Fruit fly (Drosophila melanogaster): ENCODE measurements around the gene Cpr35B.

Gene Cpr35B

dm6 chr2L:14376484-14377254 is 48.3 kb downstream of the Cpr35B start (continued):
- no peak for TF ChIP-seq CG30020 (tag; optimal IDR thresholded peaks at IDR 0.05)
- no peak for TF ChIP-seq CG17568 (GFP tag; optimal IDR thresholded peaks at IDR 0.05)
- TF ChIP-seq stc (GFP tag; IDR thresholded peaks at IDR 0.05): no peak
- TF ChIP-seq Chrac-16 (GFP tag; optimal IDR thresholded peaks at IDR 0.05): peak; percentile 9
- TF ChIP-seq Hmx (GFP tag; optimal IDR thresholded peaks at IDR 0.05): no peak
- peak; percentile 6 for TF ChIP-seq lab (GFP tag; optimal IDR thresholded peaks at IDR 0.05)
- no peak for TF ChIP-seq CG13287 (GFP tag; IDR thresholded peaks at IDR 0.05; ENCODE audit: partially characterized antibody)
- peak; percentile 3 for TF ChIP-seq NC2α (GFP tag; optimal IDR thresholded peaks at IDR 0.05)
- peak; percentile 35; the same call in 1 of the 2 replicates for TF ChIP-seq CG6689 (GFP tag; IDR thresholded peaks at IDR 0.05)
- TF ChIP-seq C15 (GFP tag; IDR thresholded peaks at IDR 0.05): no peak
- no peak for TF ChIP-seq yki (optimal IDR thresholded peaks at IDR 0.05)
- peak; percentile 5 for TF ChIP-seq nerfin-1 (tag; optimal IDR thresholded peaks at IDR 0.05)
- no peak for TF ChIP-seq CG2129 (GFP tag; IDR thresholded peaks at IDR 0.05; ENCODE audit: partially characterized antibody)
- TF ChIP-seq CG5953 (GFP tag; IDR thresholded peaks at IDR 0.05): no peak
- TF ChIP-seq Fer2 (tag; optimal IDR thresholded peaks at IDR 0.05): no peak
- no peak for TF ChIP-seq HmgD (GFP tag; optimal IDR thresholded peaks at IDR 0.05)
- TF ChIP-seq CG11398 (GFP tag; optimal IDR thresholded peaks at IDR 0.05): no peak
- no peak for TF ChIP-seq CG13123 (GFP tag; optimal IDR thresholded peaks at IDR 0.05)
- TF ChIP-seq Neu2 (GFP tag; optimal IDR thresholded peaks at IDR 0.05; ENCODE audit: borderline replicate concordance): no peak
- TF ChIP-seq row (GFP tag; IDR thresholded peaks at IDR 0.05): peak; percentile 61
- TF ChIP-seq bsh (GFP tag; optimal IDR thresholded peaks at IDR 0.05): no peak
- no peak for TF ChIP-seq CG4707 (GFP tag; optimal IDR thresholded peaks at IDR 0.05)
- TF ChIP-seq BtbVII (GFP tag; optimal IDR thresholded peaks at IDR 0.05): no peak
- no peak for TF ChIP-seq CG10959 (GFP tag; IDR thresholded peaks at IDR 0.05)
- TF ChIP-seq CG12659 (GFP tag; optimal IDR thresholded peaks at IDR 0.05): peak; percentile 31
- TF ChIP-seq CG11093 (GFP tag; IDR thresholded peaks at IDR 0.05): no peak; the same call in 2 of the 3 replicates
- TF ChIP-seq MBD-R2 (GFP tag; IDR thresholded peaks at IDR 0.05): no peak
- TF ChIP-seq CG9817 (tag; optimal IDR thresholded peaks at IDR 0.05): no peak
- TF ChIP-seq gem (tag; optimal IDR thresholded peaks at IDR 0.05): peak; percentile 35
- no peak for TF ChIP-seq fru (optimal IDR thresholded peaks at IDR 0.05)
- peak; percentile 47 for TF ChIP-seq CG9215 (GFP tag; IDR thresholded peaks at IDR 0.05)
- TF ChIP-seq CG34224 (GFP tag; IDR thresholded peaks at IDR 0.05; ENCODE audit: partially characterized antibody): no peak
- TF ChIP-seq zen (tag; optimal IDR thresholded peaks at IDR 0.05): no peak
- no peak for TF ChIP-seq CG7928 (GFP tag; optimal IDR thresholded peaks at IDR 0.05)
- TF ChIP-seq da (GFP tag; optimal IDR thresholded peaks at IDR 0.05): no peak
- TF ChIP-seq Usf (GFP tag; optimal IDR thresholded peaks at IDR 0.05): peak; percentile 26
- TF ChIP-seq CG10543 (GFP tag; optimal IDR thresholded peaks at IDR 0.05): no peak
- TF ChIP-seq lola (GFP tag; optimal IDR thresholded peaks at IDR 0.05): peak in 1 of 3 experiments; percentile 15
- TF ChIP-seq Xrp1 (GFP tag; IDR thresholded peaks at IDR 0.05): peak; percentile 33; the same call in 1 of the 2 replicates
- TF ChIP-seq CG8944 (GFP tag; optimal IDR thresholded peaks at IDR 0.05): peak; percentile 12
- TF ChIP-seq Taf1 (GFP tag; IDR thresholded peaks at IDR 0.05): no peak; the same call in 1 of the 2 replicates
- TF ChIP-seq CG1792 (GFP tag; optimal IDR thresholded peaks at IDR 0.05): no peak
- TF ChIP-seq CG1832 (GFP tag; optimal IDR thresholded peaks at IDR 0.05): no peak
- no peak for TF ChIP-seq unc-4 (GFP tag; IDR thresholded peaks at IDR 0.05; ENCODE audit: partially characterized antibody)
- TF ChIP-seq Hr3 (GFP tag; optimal IDR thresholded peaks at IDR 0.05): no peak
- no peak for TF ChIP-seq kah (GFP tag; optimal IDR thresholded peaks at IDR 0.05)
- peak; percentile 14 for TF ChIP-seq D19A (tag; optimal IDR thresholded peaks at IDR 0.05)
- TF ChIP-seq Antp (GFP tag; optimal IDR thresholded peaks at IDR 0.05): no peak
- no peak for TF ChIP-seq CG9932 (GFP tag; IDR thresholded peaks at IDR 0.05)
- TF ChIP-seq CG9609 (GFP tag; optimal IDR thresholded peaks at IDR 0.05): peak; percentile 9

Measured in whole organism, embryonic.